Worm (Caenorhabditis elegans) whole organism, L1 larva: ENCODE measurements around the gene F18E3.12.

Experiments used
- C16A3.4 ChIP-seq: fragments of 150-350 bp; optimal IDR thresholded peaks from 2 replicates; lab custom pipeline; 2014; ENCODE audit warnings: missing biosample characterization, missing genetic modification characterization
- aly-2 ChIP-seq: fragments of 150-350 bp; optimal IDR thresholded peaks from 2 replicates; lab custom pipeline; 2014; ENCODE audit warnings: missing biosample characterization, missing genetic modification characterization
- dpl-1 ChIP-seq, 3 experiments: fragments of 150-350 bp in 2 of 3; sonication (generic microtip) in 1 of 3; optimal IDR thresholded peaks; 2 replicates each; lab custom pipeline; 2014 to 2017; ENCODE audit warnings: missing biosample characterization in 3 of 3, missing genetic modification characterization in 3 of 3, missing genetic modification reagents in 3 of 3
- egl-27 ChIP-seq, 2 experiments: fragments of 150-350 bp in 1 of 2; sonication (generic microtip); optimal IDR thresholded peaks; 3 replicates each; lab custom pipeline; 2017 to 2018; ENCODE audit warnings: missing biosample characterization in 2 of 2, missing genetic modification characterization in 2 of 2, missing genetic modification reagents in 2 of 2
- fos-1 ChIP-seq: fragments of 150-350 bp; optimal IDR thresholded peaks from 2 replicates; lab custom pipeline; 2014; ENCODE audit warnings: missing biosample characterization, missing genetic modification characterization
- lin-39 ChIP-seq: fragments of 150-350 bp; optimal IDR thresholded peaks from 2 replicates; lab custom pipeline; 2014; ENCODE audit warnings: missing biosample characterization, missing genetic modification reagents, missing genetic modification characterization
- nhr-12 ChIP-seq: sonication (generic microtip); optimal IDR thresholded peaks from 2 replicates; lab custom pipeline; 2017; ENCODE audit warnings: missing biosample characterization, missing genetic modification characterization
- nhr-19 ChIP-seq: fragments of 200-800 bp; sonication (Bioruptor generic); conservative IDR thresholded peaks from 2 replicates; pipeline ENCODE4 v1.3.6; 2022; ENCODE audit warnings: missing genetic modification characterization, missing compliant biosample characterization
- nhr-28 ChIP-seq: fragments of 150-350 bp; optimal IDR thresholded peaks from 2 replicates; lab custom pipeline; 2014; ENCODE audit warnings: missing biosample characterization, missing genetic modification characterization
- nhr-76 ChIP-seq: sonication (generic microtip); optimal IDR thresholded peaks from 2 replicates; lab custom pipeline; 2017; ENCODE audit warnings: missing biosample characterization, missing genetic modification characterization
- nhr-90 ChIP-seq: sonication (generic microtip); optimal IDR thresholded peaks from 2 replicates; lab custom pipeline; 2016; ENCODE audit warnings: mild to moderate bottlenecking, missing genetic modification characterization, missing compliant biosample characterization; ENCODE audit not compliant: poor library complexity
- pag-3 ChIP-seq: sonication (generic microtip); optimal IDR thresholded peaks from 2 replicates; lab custom pipeline; 2017; ENCODE audit warnings: missing genetic modification characterization, mild to moderate bottlenecking, missing compliant biosample characterization, antibody characterized with exemption, borderline replicate concordance; ENCODE audit not compliant: insufficient read depth
- unc-130 ChIP-seq: fragments of 150-350 bp; optimal IDR thresholded peaks from 2 replicates; lab custom pipeline; 2017; ENCODE audit warnings: missing biosample characterization, missing genetic modification characterization, inconsistent platforms
- ztf-11 ChIP-seq, 2 experiments: sonication (generic microtip); optimal IDR thresholded peaks; 2 replicates each; lab custom pipeline; 2016 to 2017; ENCODE audit warnings: missing genetic modification characterization in 2 of 2, missing biosample characterization in 1 of 2, missing compliant biosample characterization in 1 of 2

DNA sequence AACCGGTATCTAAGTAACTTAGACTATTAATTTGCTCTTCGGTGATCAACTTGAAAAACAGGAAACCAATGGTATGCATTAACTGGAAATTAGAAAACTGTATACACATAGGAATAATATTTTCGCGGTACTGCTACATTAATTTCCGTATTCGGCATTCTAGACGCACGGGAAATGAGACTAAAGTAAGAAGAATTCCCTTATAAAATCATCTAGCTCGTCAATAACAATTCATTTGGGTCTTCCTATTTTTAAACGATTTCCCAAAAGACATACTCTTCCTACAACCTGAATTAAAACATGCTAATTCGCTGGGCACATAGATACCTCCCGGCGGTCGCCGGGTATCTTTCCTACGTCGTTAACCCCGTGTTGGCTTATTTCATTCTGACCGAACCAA lies 12.4 kb upstream of the F18E3.12 start, which contains the start of gene srj-13:
- TF ChIP-seq nhr-76 (tag; lab: Kevin White, UChicago) (no peak), egl-27 (tag; optimal IDR thresholded peaks at IDR 0.05; lab: Kevin White, UChicago) (no peak), fos-1 (tag; lab: Kevin White, UChicago) (no peak), lin-39 (tag; lab: Kevin White, UChicago) (no peak), nhr-90 (tag; lab: Kevin White, UChicago) (no peak), C16A3.4 (no peak), nhr-19 (GFP tag; lab: Robert Waterston, UW) (no peak), aly-2 (tag; lab: Kevin White, UChicago) (no peak), unc-130 (tag; lab: Kevin White, UChicago) (no peak), nhr-28 (no peak), ztf-11 (tag; optimal IDR thresholded peaks at IDR 0.05; lab: Kevin White, UChicago) (no peak), dpl-1 (GFP tag; optimal IDR thresholded peaks at IDR 0.05; lab: Kevin White, UChicago) (no peak), pag-3 (tag; lab: Kevin White, UChicago) (no peak), nhr-12 (tag; lab: Kevin White, UChicago) (no peak)
